Fruit fly (Drosophila melanogaster) S2 (cell line): ENCODE results near the gene SPH93.

Experiments used
- CG8478 ChIP-seq: fragments of >200 bp; optimal IDR thresholded peaks from 2 replicates; lab custom pipeline; 2018
- CTCF ChIP-seq, 2 experiments: fragments of >200 bp; optimal IDR thresholded peaks; 2 replicates each; lab custom pipeline; 2018

Gene SPH93

dm6 chr2L:17465915-17466677, 10.4 kb upstream of the SPH93 start:
- TF ChIP-seq CTCF (optimal IDR thresholded peaks at IDR 0.05; lab: Kevin White, UChicago) (peak; percentile 48 to 54), CG8478 (lab: Kevin White, UChicago) (no peak)

dm6 chr2L:17457944-17458343, 2.2 kb upstream of the SPH93 start, which contains the start of gene CG18563:
Gene CG18563 (minus strand): TSS chr2L:17458044.
- TF ChIP-seq CG8478 (lab: Kevin White, UChicago): no peak
- no peak for TF ChIP-seq CTCF (optimal IDR thresholded peaks at IDR 0.05; lab: Kevin White, UChicago)

- no peak for TF ChIP-seq CG8478 (lab: Kevin White, UChicago)
- TF ChIP-seq CTCF (optimal IDR thresholded peaks at IDR 0.05; lab: Kevin White, UChicago): no peak
Observed at dm6 chr2L:17452624-17453023, 3.1 kb downstream of the SPH93 start, which contains the start of gene CG5050. Gene CG5050 (plus strand): TSS chr2L:17452924.

dm6 chr2L:17452084-17452483, 3.6 kb downstream of the SPH93 start:
- TF ChIP-seq CTCF (optimal IDR thresholded peaks at IDR 0.05; lab: Kevin White, UChicago): no peak
- no peak for TF ChIP-seq CG8478 (lab: Kevin White, UChicago)

dm6 chr2L:17450505-17451415, 5.0 kb downstream of the SPH93 start:
- no peak for TF ChIP-seq CG8478 (lab: Kevin White, UChicago)
- TF ChIP-seq CTCF (optimal IDR thresholded peaks at IDR 0.05; lab: Kevin White, UChicago): no peak

- no peak for TF ChIP-seq CG8478 (lab: Kevin White, UChicago)
- TF ChIP-seq CTCF (optimal IDR thresholded peaks at IDR 0.05; lab: Kevin White, UChicago): no peak
Observed at dm6 chr2L:17449608-17450504, 5.9 kb downstream of the SPH93 start, which contains the start of gene dl. Gene dl (minus strand): TSS chr2L:17450364.

- TF ChIP-seq CTCF (optimal IDR thresholded peaks at IDR 0.05; lab: Kevin White, UChicago) (no peak), CG8478 (lab: Kevin White, UChicago) (no peak)
Observed at dm6 chr2L:17448435-17448834, 7.3 kb downstream of the SPH93 start.

- no peak for TF ChIP-seq CTCF (optimal IDR thresholded peaks at IDR 0.05; lab: Kevin White, UChicago)
- TF ChIP-seq CG8478 (lab: Kevin White, UChicago): no peak
Observed at dm6 chr2L:17447071-17447470, 8.7 kb downstream of the SPH93 start.

dm6 chr2L:17437594-17437993, 18.1 kb downstream of the SPH93 start:
- TF ChIP-seq CG8478 (lab: Kevin White, UChicago) (no peak), CTCF (optimal IDR thresholded peaks at IDR 0.05; lab: Kevin White, UChicago) (no peak)

dm6 chr2L:17436500-17436899, 19.2 kb downstream of the SPH93 start, which contains the start of gene CG33928:
Gene CG33928 (minus strand): TSS chr2L:17436600.
- no peak for TF ChIP-seq CTCF (optimal IDR thresholded peaks at IDR 0.05; lab: Kevin White, UChicago)
- no peak for TF ChIP-seq CG8478 (lab: Kevin White, UChicago)

dm6 chr2L:17433030-17433912, 22.5 kb downstream of the SPH93 start, which contains the start of the genes Dif and CG5043:
Gene Dif (minus strand): TSS chr2L:17433161.
Gene CG5043 (plus strand): TSS chr2L:17433862.
- TF ChIP-seq CTCF (optimal IDR thresholded peaks at IDR 0.05; lab: Kevin White, UChicago) (no peak), CG8478 (lab: Kevin White, UChicago) (no peak)

dm6 chr2L:17431359-17431675, 24.4 kb downstream of the SPH93 start:
- TF ChIP-seq CG8478 (lab: Kevin White, UChicago): no peak
- no peak for TF ChIP-seq CTCF (optimal IDR thresholded peaks at IDR 0.05; lab: Kevin White, UChicago)
